Fruit fly (Drosophila melanogaster): ENCODE data around the gene Ir7a.
A peak's percentile ranks its signal among the peaks of the same experiment; 100 is the strongest.

The Ir7a gene

dm6 chrX:7764682-7765081 is at the start of gene Ir7a:
Ir7a (plus strand) TSS chrX:7764982.
- TF ChIP-seq gsb (GFP tag; IDR thresholded peaks at IDR 0.05) (no peak), CG3995 (GFP tag; optimal IDR thresholded peaks at IDR 0.05) (no peak), fu2 (GFP tag; optimal IDR thresholded peaks at IDR 0.05) (no peak), CG17186 (GFP tag; optimal IDR thresholded peaks at IDR 0.05) (no peak), TFAM (GFP tag; optimal IDR thresholded peaks at IDR 0.05) (no peak), CG3726 (GFP tag; IDR thresholded peaks at IDR 0.05) (no peak), chn (GFP tag; optimal IDR thresholded peaks at IDR 0.05) (no peak), CG31365 (tag; optimal IDR thresholded peaks at IDR 0.05) (no peak)

dm6 chrX:7715433-7715832 is 49.3 kb upstream of the Ir7a start:
- no peak for TF ChIP-seq fd96Cb (tag; optimal IDR thresholded peaks at IDR 0.05)
- no peak for TF ChIP-seq al (GFP tag; IDR thresholded peaks at IDR 0.05)
- TF ChIP-seq tup (GFP tag; optimal IDR thresholded peaks at IDR 0.05), result no peak
- no peak for TF ChIP-seq otp (GFP tag; IDR thresholded peaks at IDR 0.05)
- TF ChIP-seq Antp (GFP tag; optimal IDR thresholded peaks at IDR 0.05), result no peak
- TF ChIP-seq HLHmδ (GFP tag; optimal IDR thresholded peaks at IDR 0.05), result no peak
- TF ChIP-seq Dp (GFP tag; optimal IDR thresholded peaks at IDR 0.05), result no peak
- TF ChIP-seq E2f2 (GFP tag; IDR thresholded peaks at IDR 0.05), result no peak
- no peak for TF ChIP-seq CG10654 (GFP tag; optimal IDR thresholded peaks at IDR 0.05)
- no peak for TF ChIP-seq CG43689 (GFP tag; IDR thresholded peaks at IDR 0.05)
- no peak for TF ChIP-seq jumu (GFP tag; optimal IDR thresholded peaks at IDR 0.05)
- TF ChIP-seq emc (GFP tag; optimal IDR thresholded peaks at IDR 0.05), result no peak
- TF ChIP-seq grau (tag; optimal IDR thresholded peaks at IDR 0.05), result peak; percentile 8
- no peak for TF ChIP-seq CG1233 (GFP tag; optimal IDR thresholded peaks at IDR 0.05)
- no peak for TF ChIP-seq pros (GFP tag; optimal IDR thresholded peaks at IDR 0.05)
- TF ChIP-seq D19B (GFP tag; optimal IDR thresholded peaks at IDR 0.05), result peak; percentile 56
- TF ChIP-seq CG31224 (GFP tag; IDR thresholded peaks at IDR 0.05), result no peak
- no peak for TF ChIP-seq CG6175 (GFP tag; IDR thresholded peaks at IDR 0.05)
- no peak for TF ChIP-seq Max (GFP tag; optimal IDR thresholded peaks at IDR 0.05)
- no peak for TF ChIP-seq Hey (tag; optimal IDR thresholded peaks at IDR 0.05)
- peak; percentile 26 for TF ChIP-seq CG2678 (tag; optimal IDR thresholded peaks at IDR 0.05)
- TF ChIP-seq CrebB (tag; optimal IDR thresholded peaks at IDR 0.05), result no peak
- no peak for TF ChIP-seq nom (GFP tag; optimal IDR thresholded peaks at IDR 0.05)
- TF ChIP-seq Hr51 (GFP tag; optimal IDR thresholded peaks at IDR 0.05), result peak in 1 of 2 experiments; percentile 2
- no peak for TF ChIP-seq CG5245 (GFP tag; optimal IDR thresholded peaks at IDR 0.05)
- no peak for TF ChIP-seq CG4282 (GFP tag; optimal IDR thresholded peaks at IDR 0.05)
- TF ChIP-seq chinmo (GFP tag; IDR thresholded peaks at IDR 0.05; ENCODE audit: partially characterized antibody), result no peak
- TF ChIP-seq grn (GFP tag; optimal IDR thresholded peaks at IDR 0.05), result no peak
- peak; percentile 14 for TF ChIP-seq CG2120 (GFP tag; optimal IDR thresholded peaks at IDR 0.05)
- no peak for TF ChIP-seq Dfd (GFP tag; optimal IDR thresholded peaks at IDR 0.05)
- no peak for TF ChIP-seq CkIIα-i1 (GFP tag; IDR thresholded peaks at IDR 0.05)
- TF ChIP-seq CG10565 (GFP tag; optimal IDR thresholded peaks at IDR 0.05), result no peak
- TF ChIP-seq Ets97D (GFP tag; optimal IDR thresholded peaks at IDR 0.05), result no peak
- no peak for TF ChIP-seq CG13424 (tag; optimal IDR thresholded peaks at IDR 0.05)
- no peak for TF ChIP-seq crc (GFP tag; optimal IDR thresholded peaks at IDR 0.05)
- TF ChIP-seq CG2116 (GFP tag; optimal IDR thresholded peaks at IDR 0.05), result no peak
- no peak for TF ChIP-seq ase (GFP tag; IDR thresholded peaks at IDR 0.05)
- TF ChIP-seq CG11504 (tag; optimal IDR thresholded peaks at IDR 0.05), result peak; percentile 11
- TF ChIP-seq CG12071 (GFP tag; optimal IDR thresholded peaks at IDR 0.05), result no peak
- TF ChIP-seq sens (GFP tag), result peak; percentile 54
- peak; percentile 14 for TF ChIP-seq CG18599 (GFP tag; optimal IDR thresholded peaks at IDR 0.05)
- no peak for TF ChIP-seq tx (GFP tag; optimal IDR thresholded peaks at IDR 0.05)
- no peak for TF ChIP-seq CG18262 (tag; optimal IDR thresholded peaks at IDR 0.05)
